Worm (Caenorhabditis elegans) whole organism, late embryonic: ENCODE data around the gene F47B8.10.
A peak's percentile ranks its signal among the peaks of the same experiment; 100 is the strongest.
"Not testable (repeated sequence)": the region's sequence is repeated elsewhere in the genome, so short reads cannot be mapped to it uniquely, and the experiment has no call there.

Experiments used
- K02D7.2 ChIP-seq: sonication (generic microtip); optimal IDR thresholded peaks from 2 replicates; lab custom pipeline; 2017; ENCODE audit warnings: mild to moderate bottlenecking, missing genetic modification characterization, missing compliant biosample characterization
- Y22D7AL.16 ChIP-seq: sonication (generic microtip); optimal IDR thresholded peaks from 2 replicates; lab custom pipeline; 2016; ENCODE audit warnings: missing genetic modification characterization, missing compliant biosample characterization
- ahr-1 ChIP-seq: sonication (generic microtip); optimal IDR thresholded peaks from 2 replicates; lab custom pipeline; 2016; ENCODE audit warnings: missing genetic modification characterization, missing compliant biosample characterization
- ceh-19 ChIP-seq: fragments of 200-800 bp; sonication (Bioruptor generic); optimal IDR thresholded peaks from 2 replicates; lab custom pipeline; 2018; ENCODE audit warnings: mild to moderate bottlenecking, missing genetic modification characterization, missing compliant biosample characterization
- ceh-2 ChIP-seq: sonication (generic microtip); optimal IDR thresholded peaks from 2 replicates; lab custom pipeline; 2016; ENCODE audit warnings: missing genotype, missing genetic modification characterization, missing compliant biosample characterization
- ceh-24 ChIP-seq: sonication (generic microtip); optimal IDR thresholded peaks from 2 replicates; lab custom pipeline; 2016; ENCODE audit warnings: mild to moderate bottlenecking, missing genetic modification characterization, missing compliant biosample characterization
- ceh-30 ChIP-seq: fragments of 150-350 bp; optimal IDR thresholded peaks from 2 replicates; lab custom pipeline; 2014; ENCODE audit warnings: missing biosample characterization, missing genetic modification characterization
- ceh-31 ChIP-seq: sonication (generic microtip); optimal IDR thresholded peaks from 2 replicates; lab custom pipeline; 2016; ENCODE audit warnings: missing genetic modification characterization, missing compliant biosample characterization
- ceh-34 ChIP-seq: sonication (generic microtip); optimal IDR thresholded peaks from 2 replicates; lab custom pipeline; 2016; ENCODE audit warnings: mild to moderate bottlenecking, missing genetic modification characterization, missing compliant biosample characterization
- ceh-45 ChIP-seq: fragments of 200-800 bp; sonication (Bioruptor generic); IDR thresholded peaks from 2 replicates; pipeline ENCODE4 v1.3.6; 2022; ENCODE audit warnings: missing genetic modification reagents, missing genetic modification characterization, missing compliant biosample characterization
- ceh-48 ChIP-seq: sonication (generic microtip); optimal IDR thresholded peaks from 2 replicates; lab custom pipeline; 2016; ENCODE audit warnings: missing genetic modification characterization, inconsistent platforms, missing compliant biosample characterization
- ceh-9 ChIP-seq: sonication (generic microtip); optimal IDR thresholded peaks from 2 replicates; lab custom pipeline; 2016; ENCODE audit warnings: mild to moderate bottlenecking, missing genetic modification characterization, inconsistent platforms, missing compliant biosample characterization
- elt-2 ChIP-seq: sonication (generic microtip); optimal IDR thresholded peaks from 2 replicates; lab custom pipeline; 2016; ENCODE audit warnings: missing genetic modification reagents, missing genetic modification characterization, missing compliant biosample characterization
- ets-4 ChIP-seq: sonication (generic microtip); optimal IDR thresholded peaks from 2 replicates; lab custom pipeline; 2016; ENCODE audit warnings: missing genetic modification characterization, missing compliant biosample characterization
- fkh-6 ChIP-seq: sonication (generic microtip); optimal IDR thresholded peaks from 2 replicates; lab custom pipeline; 2016; ENCODE audit warnings: missing genetic modification characterization, missing compliant biosample characterization
- gmeb-2 ChIP-seq: sonication (generic microtip); optimal IDR thresholded peaks from 2 replicates; lab custom pipeline; 2016; ENCODE audit warnings: missing genetic modification characterization, inconsistent platforms, missing compliant biosample characterization
- hlh-15 ChIP-seq: sonication (generic microtip); optimal IDR thresholded peaks from 2 replicates; lab custom pipeline; 2016; ENCODE audit warnings: missing genetic modification characterization, missing compliant biosample characterization
- lim-6 ChIP-seq: sonication (generic microtip); optimal IDR thresholded peaks from 2 replicates; lab custom pipeline; 2016; ENCODE audit warnings: missing genetic modification characterization, missing compliant biosample characterization
- lin-11 ChIP-seq: fragments of 200-800 bp; sonication (Bioruptor generic); optimal IDR thresholded peaks from 2 replicates; lab custom pipeline; 2018; ENCODE audit warnings: mild to moderate bottlenecking, missing genetic modification characterization, missing compliant biosample characterization
- madf-2 ChIP-seq: sonication (generic microtip); optimal IDR thresholded peaks from 2 replicates; lab custom pipeline; 2017; ENCODE audit warnings: missing genetic modification characterization, missing compliant biosample characterization
- nfya-1 ChIP-seq: sonication (generic microtip); optimal IDR thresholded peaks from 2 replicates; lab custom pipeline; 2017; ENCODE audit warnings: missing genetic modification characterization, mild to moderate bottlenecking, missing compliant biosample characterization, antibody characterized with exemption, moderate library complexity
- nhr-11 ChIP-seq: fragments of 150-350 bp; optimal IDR thresholded peaks from 2 replicates; lab custom pipeline; 2014; ENCODE audit warnings: missing biosample characterization, missing genetic modification characterization
- npax-4 ChIP-seq: sonication (generic microtip); optimal IDR thresholded peaks from 2 replicates; lab custom pipeline; 2016; ENCODE audit warnings: missing genetic modification characterization, missing compliant biosample characterization
- odd-2 ChIP-seq: sonication (generic microtip); optimal IDR thresholded peaks from 2 replicates; lab custom pipeline; 2017; ENCODE audit warnings: antibody characterized with exemption, mild to moderate bottlenecking, missing genetic modification characterization, missing compliant biosample characterization
- pax-1 ChIP-seq: fragments of 150-350 bp; optimal IDR thresholded peaks from 2 replicates; lab custom pipeline; 2014; ENCODE audit warnings: missing biosample characterization, missing genetic modification characterization
- pqm-1 ChIP-seq: sonication (generic microtip); optimal IDR thresholded peaks from 2 replicates; lab custom pipeline; 2016; ENCODE audit warnings: missing genetic modification characterization, missing compliant biosample characterization
- pros-1 ChIP-seq: fragments of 150-350 bp; optimal IDR thresholded peaks from 2 replicates; lab custom pipeline; 2014; ENCODE audit warnings: missing biosample characterization, missing genetic modification reagents, missing genetic modification characterization
- ref-2 ChIP-seq: sonication (generic microtip); optimal IDR thresholded peaks from 2 replicates; lab custom pipeline; 2016; ENCODE audit warnings: missing genetic modification characterization, missing compliant biosample characterization
- rnt-1 ChIP-seq: sonication (generic microtip); optimal IDR thresholded peaks from 2 replicates; lab custom pipeline; 2016; ENCODE audit warnings: missing genetic modification characterization, missing compliant biosample characterization
- sdc-2 ChIP-seq: sonication (generic microtip); optimal IDR thresholded peaks from 2 replicates; lab custom pipeline; 2016; ENCODE audit warnings: missing genotype, missing genetic modification characterization, missing compliant biosample characterization
- sox-2 ChIP-seq: fragments of 200-800 bp; sonication (Bioruptor generic); IDR thresholded peaks from 2 replicates; pipeline ENCODE4 v1.3.6; 2022; ENCODE audit warnings: missing genetic modification reagents, missing genetic modification characterization, missing compliant biosample characterization
- syd-9 ChIP-seq: sonication (generic microtip); optimal IDR thresholded peaks from 2 replicates; lab custom pipeline; 2016; ENCODE audit warnings: mild to moderate bottlenecking, missing genetic modification characterization, moderate library complexity, missing compliant biosample characterization
- unc-55 ChIP-seq: sonication (generic microtip); optimal IDR thresholded peaks from 2 replicates; lab custom pipeline; 2017; ENCODE audit warnings: missing biosample characterization, missing genetic modification reagents, missing genetic modification characterization
- zip-5 ChIP-seq: sonication (generic microtip); optimal IDR thresholded peaks from 2 replicates; lab custom pipeline; 2016; ENCODE audit warnings: missing genetic modification characterization, missing compliant biosample characterization
- ztf-16 ChIP-seq: sonication (generic microtip); optimal IDR thresholded peaks from 2 replicates; lab custom pipeline; 2017; ENCODE audit warnings: missing genetic modification characterization, missing compliant biosample characterization

The F47B8.10 gene

DNA sequence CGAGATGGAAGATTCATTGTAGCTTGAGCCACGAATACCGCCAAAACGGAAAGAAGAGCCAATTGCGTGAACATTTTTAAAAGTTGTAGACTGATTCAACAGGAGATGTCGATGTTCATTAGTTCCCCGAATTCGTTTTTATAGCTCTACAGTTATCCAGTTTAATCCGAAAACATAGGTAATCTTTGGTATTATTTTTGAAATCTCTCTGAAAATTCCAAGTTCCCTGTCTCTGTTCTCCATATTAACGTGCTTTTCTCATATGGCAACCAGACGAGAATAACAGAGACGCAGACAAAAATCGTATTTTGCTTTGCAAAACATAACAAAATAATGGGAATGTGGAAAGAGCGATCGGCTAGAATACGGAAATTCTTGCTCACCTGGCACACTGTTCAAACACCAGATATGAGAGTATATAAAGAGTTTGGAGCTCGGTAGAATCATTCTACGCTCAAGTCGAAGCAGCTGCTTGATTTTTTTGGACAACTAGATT, 42.2 kb upstream of the F47B8.10 start, which contains the start of the genes spig-3 and F14D7.12:
Gene spig-3, minus strand, starts transcription at position 101 of the 496 bp plus-strand sequence.
Gene F14D7.12, plus strand, starts transcription at position 446 of the 496 bp plus-strand sequence.
- TF ChIP-seq ceh-48 (tag; lab: Kevin White, UChicago) (no peak), lin-11 (tag; lab: Kevin White, UChicago) (no peak), ceh-9 (tag; lab: Kevin White, UChicago) (no peak)

DNA sequence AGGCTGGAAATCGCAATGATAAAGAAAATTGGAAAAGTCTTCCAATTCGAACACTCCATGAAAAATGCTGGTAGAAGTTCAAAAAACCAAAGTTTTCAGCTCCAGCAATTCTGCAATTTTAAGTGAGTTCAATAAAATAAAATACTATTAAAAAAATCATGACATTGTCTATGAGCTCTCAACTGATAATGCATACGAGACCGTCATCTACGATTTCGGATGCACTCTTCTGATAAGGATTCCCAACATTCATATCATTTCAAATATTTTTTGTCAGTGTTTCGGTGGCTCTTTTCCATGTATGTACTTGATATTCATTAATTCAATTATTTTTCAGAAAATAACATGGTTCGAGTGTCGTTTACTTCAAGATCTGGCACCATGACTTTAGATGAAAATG, 40.7 kb upstream of the F47B8.10 start, which contains the start of gene F14D7.6:
Gene F14D7.6, plus strand, starts transcription at position 338 of the 400 bp plus-strand sequence.
- TF ChIP-seq sox-2 (no peak), elt-2 (peak; percentile 21)

DNA sequence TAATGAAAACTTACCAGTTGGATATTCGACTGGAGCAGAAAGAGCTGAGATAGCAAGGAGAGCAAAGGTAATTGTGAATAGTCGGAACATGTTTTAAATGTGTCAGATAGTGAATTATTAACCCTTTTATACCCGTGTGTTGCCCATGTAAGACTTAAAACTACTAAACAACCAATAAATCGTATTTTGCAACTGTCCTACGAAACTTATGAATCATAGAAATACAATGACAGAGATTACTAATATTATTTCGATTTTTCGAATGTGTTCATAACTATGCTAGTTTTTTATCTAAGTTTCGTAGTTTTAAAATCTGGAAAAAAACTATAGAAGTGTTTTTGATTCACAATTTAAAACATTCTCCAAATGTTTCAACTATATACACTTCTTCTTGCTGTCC, 35.0 kb upstream of the F47B8.10 start, which contains the start of gene spig-4:
Gene spig-4, minus strand, starts transcription at position 101 of the 400 bp plus-strand sequence.
- TF ChIP-seq ets-4 (tag; lab: Kevin White, UChicago); elt-2; odd-2 (tag; lab: Kevin White, UChicago): not testable (repeated sequence)

DNA sequence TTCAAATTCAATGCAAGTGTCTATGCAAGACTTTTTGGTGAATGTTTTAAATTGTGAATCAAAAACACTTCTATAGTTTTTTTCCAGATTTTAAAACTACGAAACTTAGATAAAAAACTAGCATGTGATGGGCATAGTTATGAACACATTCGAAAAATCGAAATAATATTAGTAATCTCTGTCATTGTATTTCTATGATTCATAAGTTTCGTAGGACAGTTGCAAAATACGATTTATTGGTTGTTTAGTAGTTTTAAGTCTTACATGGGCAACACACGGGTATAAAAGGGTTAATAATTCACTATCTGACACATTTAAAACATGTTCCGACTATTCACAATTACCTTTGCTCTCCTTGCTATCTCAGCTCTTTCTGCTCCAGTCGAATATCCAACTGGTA, 33.6 kb upstream of the F47B8.10 start, which contains the start of gene spig-5:
Gene spig-5, plus strand, starts transcription at position 301 of the 400 bp plus-strand sequence.
- TF ChIP-seq rnt-1; zip-5 (tag; lab: Kevin White, UChicago); ceh-31 (tag; lab: Kevin White, UChicago): not testable (repeated sequence)

DNA sequence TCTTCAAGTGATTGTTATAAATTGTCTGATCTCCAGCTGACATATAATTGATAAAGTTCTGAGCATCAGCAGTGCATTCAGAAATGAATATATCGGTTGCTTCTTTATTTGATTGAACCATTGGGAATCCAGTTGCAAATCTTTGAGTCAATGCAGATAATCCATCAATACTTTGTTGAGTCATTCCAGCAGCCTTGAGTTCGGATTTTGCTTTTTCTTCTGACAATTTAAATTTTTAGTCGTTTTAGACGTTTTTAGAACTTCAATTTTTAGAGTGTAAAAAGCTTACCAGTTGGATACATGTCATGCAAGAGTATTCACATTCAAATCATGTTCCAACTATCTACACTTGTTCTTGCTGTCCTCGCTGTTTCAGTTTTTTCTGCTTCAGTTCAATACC, 32.1 kb upstream of the F47B8.10 start, which contains the start of gene F14D7.14:
Gene F14D7.14, plus strand, starts transcription at position 301 of the 400 bp plus-strand sequence.
- TF ChIP-seq gmeb-2 (tag; lab: Kevin White, UChicago); ref-2; lim-6 (tag; lab: Kevin White, UChicago): not testable (repeated sequence)

DNA sequence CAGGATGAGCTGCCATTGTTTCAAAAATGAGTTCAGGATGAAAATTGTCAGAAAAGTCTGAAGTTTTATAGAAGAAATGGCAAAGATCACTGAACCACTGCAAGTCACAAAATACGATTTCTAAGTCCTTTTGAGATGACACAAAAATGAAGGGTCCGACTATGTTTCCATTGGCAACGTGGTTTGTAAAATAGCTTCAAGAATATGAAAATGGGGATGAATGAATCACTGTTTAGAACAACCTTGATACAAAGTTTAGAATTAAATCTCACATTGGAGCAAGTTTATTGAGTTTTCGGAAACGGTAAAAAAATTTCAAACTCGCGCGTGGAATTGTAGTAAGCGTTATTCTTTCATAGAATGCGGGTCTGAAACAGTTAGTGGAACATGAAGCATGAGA, 30.7 kb upstream of the F47B8.10 start, which contains the start of gene ddn-3:
Gene ddn-3, minus strand, starts transcription at position 101 of the 400 bp plus-strand sequence.
- TF ChIP-seq ztf-16 (tag; lab: Kevin White, UChicago) (no peak), madf-2 (tag; lab: Kevin White, UChicago) (no peak), pax-1 (tag; lab: Kevin White, UChicago) (no peak), hlh-15 (tag; lab: Kevin White, UChicago) (no peak), ceh-34 (tag; lab: Kevin White, UChicago) (no peak), pqm-1 (tag; lab: Kevin White, UChicago) (no peak), ceh-24 (tag; lab: Kevin White, UChicago) (no peak), fkh-6 (tag; lab: Kevin White, UChicago) (no peak)

DNA sequence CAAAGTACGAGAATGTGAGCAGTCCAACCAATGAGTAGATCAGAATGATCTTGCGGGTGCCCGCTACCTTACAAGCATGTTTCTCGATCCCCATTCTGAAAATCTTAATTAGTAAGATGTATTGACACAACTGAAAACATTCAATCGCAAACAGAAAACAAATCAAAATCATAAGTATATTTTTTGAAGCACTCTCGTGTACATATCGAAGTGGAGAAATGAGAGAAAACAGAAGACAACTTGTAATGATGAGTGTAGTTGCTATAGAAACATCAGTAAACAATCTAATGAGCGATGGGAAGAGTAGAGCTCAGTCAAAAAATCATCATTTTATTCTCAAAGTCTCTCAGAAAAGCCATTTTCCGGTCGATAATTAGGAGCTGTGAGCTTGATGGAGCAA, 29.1 kb upstream of the F47B8.10 start, which contains the start of gene F14D7.8:
Gene F14D7.8, minus strand, starts transcription at position 101 of the 400 bp plus-strand sequence.
- TF ChIP-seq pax-1 (tag; lab: Kevin White, UChicago) = no peak
- TF ChIP-seq Y22D7AL.16 = no peak
- no peak for TF ChIP-seq nhr-11 (tag; lab: Kevin White, UChicago)
- no peak for TF ChIP-seq pqm-1 (tag; lab: Kevin White, UChicago)
- no peak for TF ChIP-seq sdc-2
- TF ChIP-seq ceh-48 (tag; lab: Kevin White, UChicago) = no peak
- TF ChIP-seq ceh-19 (GFP tag; lab: Kevin White, UChicago) = no peak
- no peak for TF ChIP-seq unc-55
- TF ChIP-seq ceh-34 (tag; lab: Kevin White, UChicago) = no peak
- TF ChIP-seq ahr-1 (tag; lab: Kevin White, UChicago) = no peak
- no peak for TF ChIP-seq pros-1 (tag; lab: Kevin White, UChicago)
- TF ChIP-seq ceh-30 = no peak
- TF ChIP-seq ceh-45 (GFP tag; lab: Robert Waterston, UW) = no peak
- TF ChIP-seq ref-2 = no peak
- no peak for TF ChIP-seq ets-4 (tag; lab: Kevin White, UChicago)
- TF ChIP-seq ceh-2 (tag; lab: Kevin White, UChicago) = no peak
- TF ChIP-seq K02D7.2 (tag; lab: Kevin White, UChicago) = no peak
- TF ChIP-seq syd-9 = no peak
- TF ChIP-seq nfya-1 (tag; lab: Kevin White, UChicago) = no peak
- TF ChIP-seq npax-4 (tag; lab: Kevin White, UChicago) = no peak
- TF ChIP-seq, all 69 proteins: peak for 0
